Worm (Caenorhabditis elegans) whole organism, young adult: Measurements from ENCODE around the gene rict-1.
A peak's percentile ranks its signal among the peaks of the same experiment; 100 is the strongest.

Experiments used
- B0019.2 ChIP-seq: fragments of 200-800 bp; sonication (Bioruptor generic); conservative IDR thresholded peaks from 2 replicates; pipeline ENCODE4 v1.3.6; 2022; ENCODE audit warnings: missing genetic modification reagents, missing genetic modification characterization, missing compliant biosample characterization
- B0035.1 ChIP-seq: sonication (generic microtip); optimal IDR thresholded peaks from 2 replicates; lab custom pipeline; 2016; ENCODE audit warnings: missing genetic modification characterization, mild to moderate bottlenecking, missing compliant biosample characterization, missing genotype, missing genetic modification reagents
- B0261.1 ChIP-seq: sonication (generic microtip); optimal IDR thresholded peaks from 2 replicates; lab custom pipeline; 2016; ENCODE audit warnings: mild to moderate bottlenecking, missing genetic modification characterization, moderate library complexity, missing compliant biosample characterization
- B0336.3 ChIP-seq: fragments of 200-800 bp; sonication (Bioruptor generic); IDR thresholded peaks from 2 replicates; pipeline ENCODE4 v1.3.6; 2022; ENCODE audit warnings: missing genetic modification characterization, missing compliant biosample characterization
- F39B2.1 ChIP-seq: fragments of 200-800 bp; sonication (Bioruptor generic); IDR thresholded peaks from 2 replicates; pipeline ENCODE4 v1.3.6; 2022; ENCODE audit warnings: missing genetic modification reagents, missing genetic modification characterization, missing compliant biosample characterization
- F52B5.7 ChIP-seq: sonication (generic microtip); optimal IDR thresholded peaks from 2 replicates; lab custom pipeline; 2016; ENCODE audit warnings: mild to moderate bottlenecking, missing genetic modification characterization, missing compliant biosample characterization
- F55B11.4 ChIP-seq: sonication (generic microtip); optimal IDR thresholded peaks from 2 replicates; lab custom pipeline; 2016; ENCODE audit warnings: missing compliant biosample characterization, missing genetic modification characterization, borderline replicate concordance; ENCODE audit not compliant: insufficient read depth
- K11D2.4 ChIP-seq: fragments of 200-800 bp; sonication (Bioruptor generic); IDR thresholded peaks from 2 replicates; pipeline ENCODE4 v1.3.6; 2022; ENCODE audit warnings: missing genetic modification reagents, missing genetic modification characterization, missing compliant biosample characterization
- T26A5.8 ChIP-seq: sonication (generic microtip); optimal IDR thresholded peaks from 2 replicates; lab custom pipeline; 2016; ENCODE audit warnings: missing genetic modification characterization, missing compliant biosample characterization
- akir-1 ChIP-seq: fragments of 200-800 bp; sonication (Bioruptor generic); optimal IDR thresholded peaks from 2 replicates; lab custom pipeline; 2018; ENCODE audit warnings: mild to moderate bottlenecking, missing genetic modification characterization, moderate library complexity, missing compliant biosample characterization
- atf-7 ChIP-seq: sonication (generic microtip); optimal IDR thresholded peaks from 2 replicates; lab custom pipeline; 2017; ENCODE audit warnings: mild to moderate bottlenecking, missing genetic modification characterization, missing compliant biosample characterization
- attf-5 ChIP-seq: fragments of 200-800 bp; sonication (Bioruptor generic); optimal IDR thresholded peaks from 2 replicates; lab custom pipeline; 2018; ENCODE audit warnings: mild to moderate bottlenecking, missing genetic modification characterization, missing compliant biosample characterization
- bed-2 ChIP-seq: fragments of 200-800 bp; sonication (Bioruptor generic); IDR thresholded peaks from 2 replicates; pipeline ENCODE4 v1.3.6; 2022; ENCODE audit warnings: missing genetic modification reagents, missing genetic modification characterization, missing compliant biosample characterization
- ccch-3 ChIP-seq: fragments of 200-800 bp; sonication (Bioruptor generic); optimal IDR thresholded peaks from 2 replicates; lab custom pipeline; 2018; ENCODE audit warnings: mild to moderate bottlenecking, missing genetic modification characterization, missing compliant biosample characterization
- cebp-1 ChIP-seq, 2 experiments: fragments of 200-800 bp in 1 of 2; sonication (Bioruptor generic) in 1 of 2; sonication (generic microtip) in 1 of 2; IDR thresholded peaks in 1 of 2; optimal IDR thresholded peaks in 1 of 2; 2 replicates each; pipeline versions ENCODE4 v1.3.6 to Lab custom; 2017 to 2022; ENCODE audit warnings: missing compliant biosample characterization in 2 of 2, missing genetic modification characterization in 2 of 2, mild to moderate bottlenecking in 1 of 2, missing genetic modification reagents in 1 of 2, moderate library complexity in 1 of 2
- cebp-2 ChIP-seq: fragments of 200-800 bp; sonication (Bioruptor generic); IDR thresholded peaks from 2 replicates; pipeline ENCODE4 v1.3.6; 2022; ENCODE audit warnings: missing genetic modification characterization, missing compliant biosample characterization
- ceh-40 ChIP-seq: fragments of 200-800 bp; sonication (Bioruptor generic); IDR thresholded peaks from 2 replicates; pipeline ENCODE4 v1.3.6; 2022; ENCODE audit warnings: missing genetic modification characterization, missing compliant biosample characterization
- ceh-79 ChIP-seq: sonication (generic microtip); optimal IDR thresholded peaks from 2 replicates; lab custom pipeline; 2017; ENCODE audit warnings: mild to moderate bottlenecking, missing genetic modification characterization, missing compliant biosample characterization
- dpff-1 ChIP-seq: sonication (generic microtip); optimal IDR thresholded peaks from 2 replicates; lab custom pipeline; 2017; ENCODE audit warnings: mild to moderate bottlenecking, missing genetic modification characterization, missing compliant biosample characterization
- dpl-1 ChIP-seq: fragments of 150-350 bp; optimal IDR thresholded peaks from 2 replicates; lab custom pipeline; 2014; ENCODE audit warnings: missing biosample characterization, missing genetic modification reagents, missing genetic modification characterization
- efl-1 ChIP-seq: fragments of 150-350 bp; optimal IDR thresholded peaks from 2 replicates; lab custom pipeline; 2014; ENCODE audit warnings: missing biosample characterization, missing genetic modification reagents, missing genetic modification characterization
- egl-44 ChIP-seq: fragments of 200-800 bp; sonication (Bioruptor generic); IDR thresholded peaks from 2 replicates; pipeline ENCODE4 v1.3.6; 2022; ENCODE audit warnings: missing genetic modification reagents, missing genetic modification characterization, missing compliant biosample characterization
- egrh-3 ChIP-seq: fragments of 200-800 bp; sonication (Bioruptor generic); IDR thresholded peaks from 2 replicates; pipeline ENCODE4 v1.3.6; 2022; ENCODE audit warnings: missing genetic modification reagents, missing genetic modification characterization, missing compliant biosample characterization
- gei-17 ChIP-seq: fragments of 200-800 bp; sonication (Bioruptor generic); optimal IDR thresholded peaks from 2 replicates; lab custom pipeline; 2018; ENCODE audit warnings: mild to moderate bottlenecking, missing genetic modification characterization, missing compliant biosample characterization
- hmg-20 ChIP-seq: fragments of 200-800 bp; sonication (Bioruptor generic); IDR thresholded peaks from 2 replicates; pipeline ENCODE4 v1.3.6; 2022; ENCODE audit warnings: missing genetic modification reagents, missing genetic modification characterization, missing compliant biosample characterization
- lin-40 ChIP-seq: sonication (generic microtip); optimal IDR thresholded peaks from 2 replicates; lab custom pipeline; 2016; ENCODE audit warnings: missing genetic modification characterization, mild to moderate bottlenecking, missing compliant biosample characterization, missing genotype, missing genetic modification reagents
- lsl-1 ChIP-seq: fragments of 200-800 bp; sonication (Bioruptor generic); optimal IDR thresholded peaks from 2 replicates; lab custom pipeline; 2018; ENCODE audit warnings: mild to moderate bottlenecking, missing genetic modification characterization, moderate library complexity, missing compliant biosample characterization
- madf-3 ChIP-seq: fragments of 200-800 bp; sonication (Bioruptor generic); IDR thresholded peaks from 2 replicates; pipeline ENCODE4 v1.3.6; 2022; ENCODE audit warnings: missing genetic modification reagents, missing genetic modification characterization, missing compliant biosample characterization
- madf-6 ChIP-seq: fragments of 200-800 bp; sonication (Bioruptor generic); IDR thresholded peaks from 2 replicates; pipeline ENCODE4 v1.3.6; 2022; ENCODE audit warnings: missing genetic modification reagents, missing genetic modification characterization, missing compliant biosample characterization
- madf-8 ChIP-seq: fragments of 200-800 bp; sonication (Bioruptor generic); conservative IDR thresholded peaks from 2 replicates; pipeline ENCODE4 v1.3.6; 2022; ENCODE audit warnings: missing genetic modification reagents, missing genetic modification characterization, missing compliant biosample characterization
- mel-28 ChIP-seq: sonication (generic microtip); optimal IDR thresholded peaks from 2 replicates; lab custom pipeline; 2016; ENCODE audit warnings: borderline replicate concordance, mild to moderate bottlenecking, missing genetic modification characterization, missing compliant biosample characterization
- mxl-1 ChIP-seq: sonication (generic microtip); optimal IDR thresholded peaks from 2 replicates; lab custom pipeline; 2016; ENCODE audit warnings: missing genetic modification characterization, missing compliant biosample characterization
- nfyb-1 ChIP-seq: fragments of 200-800 bp; sonication (Bioruptor generic); IDR thresholded peaks from 2 replicates; pipeline ENCODE4 v1.3.6; 2022; ENCODE audit warnings: missing genetic modification reagents, missing genetic modification characterization, missing compliant biosample characterization
- nhr-90 ChIP-seq: sonication (generic microtip); optimal IDR thresholded peaks from 2 replicates; lab custom pipeline; 2016; ENCODE audit warnings: missing genotype, mild to moderate bottlenecking, missing genetic modification characterization, missing compliant biosample characterization
- pbrm-1 ChIP-seq: fragments of 200-800 bp; sonication (Bioruptor generic); IDR thresholded peaks from 2 replicates; pipeline ENCODE4 v1.3.6; 2022; ENCODE audit warnings: missing genetic modification reagents, missing genetic modification characterization, missing compliant biosample characterization
- sdz-38 ChIP-seq: sonication (generic microtip); optimal IDR thresholded peaks from 2 replicates; lab custom pipeline; 2016; ENCODE audit warnings: missing genotype, missing genetic modification characterization, missing compliant biosample characterization
- sea-2 ChIP-seq: fragments of 200-800 bp; sonication (Bioruptor generic); IDR thresholded peaks from 2 replicates; pipeline ENCODE4 v1.3.6; 2022; ENCODE audit warnings: missing genetic modification characterization, missing compliant biosample characterization
- snpc-1.1 ChIP-seq: sonication (generic microtip); optimal IDR thresholded peaks from 2 replicates; lab custom pipeline; 2017; ENCODE audit warnings: missing genetic modification characterization, mild to moderate bottlenecking, missing compliant biosample characterization, antibody characterized with exemption, moderate library complexity, missing genotype, missing genetic modification reagents; ENCODE audit not compliant: insufficient read depth
- snpc-4 ChIP-seq, 5 experiments: fragments of 150-350 bp in 1 of 5; sonication (generic microtip) in 4 of 5; optimal IDR thresholded peaks; 2 replicates each; lab custom pipeline; 2014 to 2018; ENCODE audit warnings: missing genetic modification characterization in 5 of 5, missing biosample characterization in 3 of 5, antibody characterized with exemption in 2 of 5, mild to moderate bottlenecking in 2 of 5, missing compliant biosample characterization in 2 of 5, missing genotype in 2 of 5, moderate library complexity in 2 of 5, missing genetic modification reagents in 1 of 5
- somi-1 ChIP-seq: fragments of 200-800 bp; sonication (Bioruptor generic); optimal IDR thresholded peaks from 2 replicates; lab custom pipeline; 2018; ENCODE audit warnings: mild to moderate bottlenecking, missing genetic modification characterization, missing compliant biosample characterization
- tbp1 ChIP-seq: fragments of 200-800 bp; sonication (Bioruptor generic); optimal IDR thresholded peaks from 2 replicates; lab custom pipeline; 2018; ENCODE audit warnings: mild to moderate bottlenecking, missing genetic modification characterization, missing compliant biosample characterization
- tbx-9 ChIP-seq: sonication (generic microtip); optimal IDR thresholded peaks from 2 replicates; lab custom pipeline; 2016; ENCODE audit warnings: borderline replicate concordance, missing genetic modification characterization, inconsistent platforms, missing compliant biosample characterization
- zfh-2 ChIP-seq: fragments of 200-800 bp; sonication (Bioruptor generic); conservative IDR thresholded peaks from 2 replicates; pipeline ENCODE4 v1.3.6; 2022; ENCODE audit warnings: missing genetic modification reagents, missing genetic modification characterization, missing compliant biosample characterization
- zim-3 ChIP-seq: sonication (generic microtip); optimal IDR thresholded peaks from 2 replicates; lab custom pipeline; 2017; ENCODE audit warnings: mild to moderate bottlenecking, missing genetic modification characterization, moderate library complexity, missing compliant biosample characterization
- ztf-18 ChIP-seq: sonication (generic microtip); optimal IDR thresholded peaks from 2 replicates; lab custom pipeline; 2016; ENCODE audit warnings: missing genotype, mild to moderate bottlenecking, missing genetic modification characterization, missing compliant biosample characterization
- ztf-3 ChIP-seq: fragments of 200-800 bp; sonication (Bioruptor generic); optimal IDR thresholded peaks from 2 replicates; lab custom pipeline; 2018; ENCODE audit warnings: mild to moderate bottlenecking, missing genetic modification characterization, missing compliant biosample characterization
- ztf-6 ChIP-seq: fragments of 200-800 bp; sonication (Bioruptor generic); IDR thresholded peaks from 2 replicates; pipeline ENCODE4 v1.3.6; 2022; ENCODE audit warnings: missing genetic modification reagents, missing genetic modification characterization, missing compliant biosample characterization

Gene rict-1

ce11 chrII:13066777-13067290 is 49.8 kb downstream of the rict-1 start:
- TF ChIP-seq K11D2.4: 0 out of 2 replicates have a peak, but pooled peaks have one; percentile 36
- no peak for TF ChIP-seq zim-3
- no peak for TF ChIP-seq sea-2 (GFP tag; lab: Robert Waterston, UW)
- TF ChIP-seq mxl-1 (tag; lab: Kevin White, UChicago): no peak
- TF ChIP-seq lin-40 (tag; lab: Kevin White, UChicago): no peak
- no peak for TF ChIP-seq gei-17 (GFP tag; lab: Kevin White, UChicago)
- 0 out of 2 replicates have a peak, but pooled peaks have one; percentile 19 for TF ChIP-seq egl-44
- TF ChIP-seq B0261.1: no peak
- peak; percentile 94 for TF ChIP-seq zfh-2 (GFP tag; lab: Robert Waterston, UW)
- no peak for TF ChIP-seq madf-8 (GFP tag; lab: Robert Waterston, UW)
- no peak for TF ChIP-seq B0336.3 (GFP tag; lab: Robert Waterston, UW)
- TF ChIP-seq atf-7 (tag; lab: Kevin White, UChicago): no peak
- TF ChIP-seq F52B5.7 (tag; lab: Kevin White, UChicago): no peak
- no peak for TF ChIP-seq cebp-1 (GFP tag; IDR thresholded peaks at IDR 0.05; lab: Robert Waterston, UW)
- peak; percentile 13 for TF ChIP-seq cebp-1 (tag; optimal IDR thresholded peaks at IDR 0.05; lab: Kevin White, UChicago)
- no peak for TF ChIP-seq cebp-2
- no peak for TF ChIP-seq mel-28 (tag; lab: Kevin White, UChicago)
- TF ChIP-seq sdz-38: no peak
- TF ChIP-seq snpc-4 (GFP tag; optimal IDR thresholded peaks at IDR 0.05; lab: Kevin White, UChicago): no peak
- TF ChIP-seq snpc-4 (tag; optimal IDR thresholded peaks at IDR 0.05; lab: Kevin White, UChicago): no peak
- no peak for TF ChIP-seq F39B2.1
- no peak for TF ChIP-seq somi-1
- no peak for TF ChIP-seq F55B11.4 (tag; lab: Kevin White, UChicago)
- TF ChIP-seq egrh-3 (GFP tag; lab: Robert Waterston, UW): peak; percentile 87
- no peak for TF ChIP-seq madf-3
- TF ChIP-seq pbrm-1: no peak
- no peak for TF ChIP-seq ceh-40 (GFP tag; lab: Robert Waterston, UW)
- no peak for TF ChIP-seq efl-1 (GFP tag; lab: Kevin White, UChicago)
- TF ChIP-seq, all 124 proteins: peak for 5

ce11 chrII:13065251-13065650 is 51.4 kb downstream of the rict-1 start:
- TF ChIP-seq dpff-1 (tag; lab: Kevin White, UChicago) (no peak), ztf-6 (GFP tag; lab: Robert Waterston, UW) (no peak), lsl-1 (GFP tag; lab: Kevin White, UChicago) (no peak), nhr-90 (tag; lab: Kevin White, UChicago) (no peak), T26A5.8 (no peak), tbx-9 (no peak), B0035.1 (tag; lab: Kevin White, UChicago) (no peak), attf-5 (no peak), nfyb-1 (no peak), bed-2 (GFP tag; lab: Robert Waterston, UW) (no peak), pbrm-1 (no peak), K11D2.4 (no peak), B0019.2 (GFP tag; lab: Robert Waterston, UW) (no peak)

- 0 out of 2 replicates have a peak, but pooled peaks have one; percentile 16 for TF ChIP-seq hmg-20 (GFP tag; lab: Robert Waterston, UW)
- TF ChIP-seq tbx-9: no peak
- TF ChIP-seq ztf-18 (tag; lab: Kevin White, UChicago): no peak
- no peak for TF ChIP-seq pbrm-1
- no peak for TF ChIP-seq tbp1 (GFP tag; lab: Kevin White, UChicago)
- no peak for TF ChIP-seq dpl-1 (GFP tag; lab: Kevin White, UChicago)
- TF ChIP-seq zfh-2 (GFP tag; lab: Robert Waterston, UW): peak; percentile 81
- no peak for TF ChIP-seq ceh-79 (tag; lab: Kevin White, UChicago)
- TF ChIP-seq akir-1 (GFP tag; lab: Kevin White, UChicago): no peak
- TF ChIP-seq madf-6: no peak
- TF ChIP-seq ceh-40 (GFP tag; lab: Robert Waterston, UW): no peak
- TF ChIP-seq ztf-3: no peak
- no peak for TF ChIP-seq snpc-1.1
- no peak for TF ChIP-seq mel-28 (tag; lab: Kevin White, UChicago)
- no peak for TF ChIP-seq ccch-3 (GFP tag; lab: Kevin White, UChicago)
Observed at ce11 chrII:13059196-13059595, 57.4 kb downstream of the rict-1 start.
